Fruit fly (Drosophila melanogaster) whole organism, pupa: Measurements from ENCODE around the gene Nepl18.

Source experiments
- CG10348 ChIP-seq: fragments of 200-800 bp; sonication (Bioruptor generic); IDR thresholded peaks from 2 replicates; pipeline ENCODE4 v1.3.6; 2022; ENCODE audit warnings: missing biosample characterization, missing genetic modification characterization
- CG12605 ChIP-seq: fragments of 200-800 bp; sonication (Bioruptor generic); IDR thresholded peaks from 2 replicates; pipeline ENCODE4 v1.3.6; 2022; ENCODE audit warnings: missing biosample characterization, missing genetic modification characterization
- CG13204 ChIP-seq: fragments of 200-800 bp; sonication (Bioruptor generic); optimal IDR thresholded peaks from 2 replicates; lab custom pipeline; 2018; ENCODE audit warnings: missing biosample characterization, mild to moderate bottlenecking, missing genetic modification characterization, moderate library complexity
- CG14655 ChIP-seq: fragments of 200-800 bp; sonication (Bioruptor generic); optimal IDR thresholded peaks from 3 replicates; lab custom pipeline; 2017; ENCODE audit warnings: mild to moderate bottlenecking, missing biosample characterization, missing genetic modification reagents, missing genetic modification characterization
- CG15710 ChIP-seq: fragments of 200-800 bp; sonication (Bioruptor generic); optimal IDR thresholded peaks from 2 replicates; lab custom pipeline; 2018; ENCODE audit warnings: missing biosample characterization, mild to moderate bottlenecking, missing genetic modification characterization, moderate library complexity
- CG17806 ChIP-seq: fragments of 200-800 bp; sonication (Bioruptor generic); optimal IDR thresholded peaks from 2 replicates; lab custom pipeline; 2018; ENCODE audit warnings: missing biosample characterization, mild to moderate bottlenecking, missing genetic modification characterization, moderate library complexity
- CG32121 ChIP-seq: fragments of 200-800 bp; sonication (Bioruptor generic); IDR thresholded peaks from 2 replicates; pipeline ENCODE4 v1.3.6; 2022; ENCODE audit warnings: missing biosample characterization, missing genetic modification characterization
- CG34367 ChIP-seq: fragments of 200-800 bp; sonication (Bioruptor generic); optimal IDR thresholded peaks from 2 replicates; lab custom pipeline; 2018; ENCODE audit warnings: missing biosample characterization, mild to moderate bottlenecking, missing genetic modification characterization
- CG4496 ChIP-seq: fragments of 200-800 bp; sonication (Bioruptor generic); IDR thresholded peaks from 3 replicates; pipeline ENCODE4 v1.3.6; 2022; ENCODE audit warnings: missing biosample characterization, missing genetic modification characterization
- CG8159 ChIP-seq: fragments of 200-800 bp; sonication (Bioruptor generic); optimal IDR thresholded peaks from 3 replicates; lab custom pipeline; 2018; ENCODE audit warnings: missing biosample characterization, mild to moderate bottlenecking, missing genetic modification characterization, moderate library complexity
- CG8301 ChIP-seq: fragments of 200-800 bp; sonication (Bioruptor generic); optimal IDR thresholded peaks from 2 replicates; lab custom pipeline; 2018; ENCODE audit warnings: missing biosample characterization, mild to moderate bottlenecking, missing genetic modification characterization
- CG9948 ChIP-seq: fragments of 200-800 bp; sonication (Bioruptor generic); optimal IDR thresholded peaks from 2 replicates; lab custom pipeline; 2018; ENCODE audit warnings: missing biosample characterization, mild to moderate bottlenecking, missing genetic modification characterization, moderate library complexity
- D1 ChIP-seq: fragments of 200-800 bp; sonication (Bioruptor generic); optimal IDR thresholded peaks from 2 replicates; lab custom pipeline; 2018; ENCODE audit warnings: missing biosample characterization, mild to moderate bottlenecking, missing genetic modification characterization, moderate library complexity
- EcR ChIP-seq: fragments of 200-800 bp; sonication (Bioruptor generic); optimal IDR thresholded peaks from 3 replicates; lab custom pipeline; 2019; ENCODE audit warnings: missing biosample characterization, missing genetic modification characterization, mild to moderate bottlenecking, moderate library complexity, missing genetic modification reagents
- Ets98B ChIP-seq: fragments of 200-800 bp; sonication (Bioruptor generic); IDR thresholded peaks from 2 replicates; pipeline ENCODE4 v1.3.6; 2022; ENCODE audit warnings: missing biosample characterization, missing genetic modification characterization
- Pif1A ChIP-seq: fragments of 200-800 bp; sonication (Bioruptor generic); optimal IDR thresholded peaks from 3 replicates; lab custom pipeline; 2016; ENCODE audit warnings: missing biosample characterization, missing genetic modification characterization
- Pif1B ChIP-seq: fragments of 200-800 bp; sonication (Bioruptor generic); optimal IDR thresholded peaks from 3 replicates; lab custom pipeline; 2016; ENCODE audit warnings: missing biosample characterization, missing genetic modification characterization
- Snoo ChIP-seq: fragments of 200-800 bp; sonication (Bioruptor generic); optimal IDR thresholded peaks from 3 replicates; lab custom pipeline; 2017; ENCODE audit warnings: missing biosample characterization, mild to moderate bottlenecking, missing genetic modification characterization, inconsistent platforms
- fd96Ca ChIP-seq: fragments of 200-800 bp; sonication (Bioruptor generic); IDR thresholded peaks from 3 replicates; pipeline ENCODE4 v1.3.6; 2022; ENCODE audit warnings: missing biosample characterization, missing genetic modification characterization
- gl ChIP-seq: fragments of 200-800 bp; sonication (Bioruptor generic); optimal IDR thresholded peaks from 2 replicates; lab custom pipeline; 2018; ENCODE audit warnings: missing biosample characterization, mild to moderate bottlenecking, missing genetic modification characterization
- rn ChIP-seq: fragments of 200-800 bp; sonication (Bioruptor generic); IDR thresholded peaks from 2 replicates; pipeline ENCODE4 v1.3.6; 2022; ENCODE audit warnings: missing biosample characterization, missing genetic modification characterization

Nepl18 gene

dm6 chr3R:28848693-28849470, 26.5 kb upstream of the Nepl18 start:
- TF ChIP-seq CG14655 (GFP tag; lab: Kevin White, UChicago), result no peak
- TF ChIP-seq CG10348 (GFP tag; lab: Robert Waterston, UW), result no peak
- no peak for TF ChIP-seq EcR
- TF ChIP-seq rn (GFP tag; lab: Robert Waterston, UW), result no peak
- no peak for TF ChIP-seq CG15710
- no peak for TF ChIP-seq CG4496 (GFP tag; lab: Robert Waterston, UW)
- no peak for TF ChIP-seq Snoo (tag; lab: Kevin White, UChicago)
- no peak for TF ChIP-seq CG17806 (tag; lab: Kevin White, UChicago)
- TF ChIP-seq CG32121, result no peak

dm6 chr3R:28850662-28851257, 24.7 kb upstream of the Nepl18 start:
- no peak for TF ChIP-seq CG9948
- peak; percentile 44 for TF ChIP-seq Pif1A (GFP tag; lab: Kevin White, UChicago)
- no peak for TF ChIP-seq CG34367
- no peak for TF ChIP-seq EcR
- TF ChIP-seq CG12605 (GFP tag; lab: Robert Waterston, UW), result peak; percentile 30; the same call in 1 of the 2 replicates
- TF ChIP-seq CG4496 (GFP tag; lab: Robert Waterston, UW), result peak; percentile 86
- TF ChIP-seq CG15710, result peak; percentile 34
- peak; percentile 76 for TF ChIP-seq CG32121
- no peak for TF ChIP-seq D1 (tag; lab: Kevin White, UChicago)
- peak; percentile 34 for TF ChIP-seq CG8159 (tag; lab: Kevin White, UChicago)
- peak; percentile 54 for TF ChIP-seq rn (GFP tag; lab: Robert Waterston, UW)
- no peak for TF ChIP-seq CG10348 (GFP tag; lab: Robert Waterston, UW)
- no peak for TF ChIP-seq CG13204 (GFP tag; lab: Kevin White, UChicago)
- peak; percentile 82 for TF ChIP-seq Ets98B
- TF ChIP-seq CG17806 (tag; lab: Kevin White, UChicago), result no peak
- TF ChIP-seq fd96Ca (GFP tag; lab: Robert Waterston, UW), result peak; percentile 85
- TF ChIP-seq CG14655 (GFP tag; lab: Kevin White, UChicago), result peak; percentile 50
- TF ChIP-seq Snoo (tag; lab: Kevin White, UChicago), result no peak
- no peak for TF ChIP-seq gl (tag; lab: Kevin White, UChicago)
- TF ChIP-seq CG8301 (tag; lab: Kevin White, UChicago), result peak; percentile 53
- TF ChIP-seq Pif1B (GFP tag; lab: Kevin White, UChicago), result peak; percentile 8

dm6 chr3R:28851530-28851929, 23.9 kb upstream of the Nepl18 start:
- peak; percentile 84 for TF ChIP-seq CG13204 (GFP tag; lab: Kevin White, UChicago)
- TF ChIP-seq Pif1A (GFP tag; lab: Kevin White, UChicago), result no peak
- TF ChIP-seq CG4496 (GFP tag; lab: Robert Waterston, UW), result 0 out of 3 replicates have a peak, but pooled peaks have one; percentile 44
- TF ChIP-seq Snoo (tag; lab: Kevin White, UChicago), result no peak
- no peak for TF ChIP-seq CG8159 (tag; lab: Kevin White, UChicago)
- no peak for TF ChIP-seq CG9948
- no peak for TF ChIP-seq CG32121
- TF ChIP-seq gl (tag; lab: Kevin White, UChicago), result no peak
- no peak for TF ChIP-seq CG15710
- TF ChIP-seq CG10348 (GFP tag; lab: Robert Waterston, UW), result no peak
- TF ChIP-seq EcR, result peak; percentile 54
- no peak for TF ChIP-seq Pif1B (GFP tag; lab: Kevin White, UChicago)
- TF ChIP-seq Ets98B, result no peak

- TF ChIP-seq rn (GFP tag; lab: Robert Waterston, UW), result no peak
- TF ChIP-seq CG8159 (tag; lab: Kevin White, UChicago), result peak; percentile 67
- TF ChIP-seq Snoo (tag; lab: Kevin White, UChicago), result no peak
- peak; percentile 60 for TF ChIP-seq Pif1A (GFP tag; lab: Kevin White, UChicago)
- TF ChIP-seq D1 (tag; lab: Kevin White, UChicago), result peak; percentile 14
- peak; percentile 41 for TF ChIP-seq Pif1B (GFP tag; lab: Kevin White, UChicago)
- no peak for TF ChIP-seq CG12605 (GFP tag; lab: Robert Waterston, UW)
- peak; percentile 63 for TF ChIP-seq CG9948
- no peak for TF ChIP-seq EcR
- TF ChIP-seq CG17806 (tag; lab: Kevin White, UChicago), result peak; percentile 51
- TF ChIP-seq CG4496 (GFP tag; lab: Robert Waterston, UW), result no peak
- peak; percentile 57 for TF ChIP-seq CG15710
- TF ChIP-seq CG8301 (tag; lab: Kevin White, UChicago), result peak; percentile 68
- TF ChIP-seq CG13204 (GFP tag; lab: Kevin White, UChicago), result no peak
- TF ChIP-seq CG32121, result no peak
- TF ChIP-seq fd96Ca (GFP tag; lab: Robert Waterston, UW), result no peak
- peak; percentile 33; the same call in 1 of the 2 replicates for TF ChIP-seq Ets98B
- TF ChIP-seq CG34367, result peak; percentile 25
- no peak for TF ChIP-seq CG10348 (GFP tag; lab: Robert Waterston, UW)
- TF ChIP-seq gl (tag; lab: Kevin White, UChicago), result no peak
- TF ChIP-seq CG14655 (GFP tag; lab: Kevin White, UChicago), result peak; percentile 83
Measured at dm6 chr3R:28851966-28852377, 23.4 kb upstream of the Nepl18 start.

- TF ChIP-seq CG10348 (GFP tag; lab: Robert Waterston, UW) (no peak), CG17806 (tag; lab: Kevin White, UChicago) (no peak), CG34367 (no peak), CG4496 (GFP tag; lab: Robert Waterston, UW) (no peak), CG9948 (no peak), Pif1A (GFP tag; lab: Kevin White, UChicago) (no peak), rn (GFP tag; lab: Robert Waterston, UW) (no peak), gl (tag; lab: Kevin White, UChicago) (no peak), CG13204 (GFP tag; lab: Kevin White, UChicago) (no peak), Ets98B (no peak), CG32121 (no peak), CG8159 (tag; lab: Kevin White, UChicago) (no peak)
Measured at dm6 chr3R:28856140-28856539, 19.3 kb upstream of the Nepl18 start.
